Worm (Caenorhabditis elegans) whole organism, young adult: ENCODE measurements around the gene F58G11.4.

Experiments
- B0019.2 ChIP-seq: fragments of 200-800 bp; sonication (Bioruptor generic); conservative IDR thresholded peaks from 2 replicates; pipeline ENCODE4 v1.3.6; 2022; ENCODE audit warnings: missing genetic modification reagents, missing genetic modification characterization, missing compliant biosample characterization
- B0035.1 ChIP-seq: sonication (generic microtip); optimal IDR thresholded peaks from 2 replicates; lab custom pipeline; 2016; ENCODE audit warnings: missing genetic modification characterization, mild to moderate bottlenecking, missing compliant biosample characterization, missing genotype, missing genetic modification reagents
- C06A6.2 ChIP-seq: fragments of 200-800 bp; sonication (Bioruptor generic); conservative IDR thresholded peaks from 2 replicates; pipeline ENCODE4 v1.3.6; 2022; ENCODE audit warnings: missing genetic modification characterization, missing compliant biosample characterization
- D2030.7 ChIP-seq: fragments of 200-800 bp; sonication (Bioruptor generic); IDR thresholded peaks from 2 replicates; pipeline ENCODE4 v1.3.6; 2022; ENCODE audit warnings: missing genetic modification reagents, missing genetic modification characterization, missing compliant biosample characterization
- F23B12.7 ChIP-seq: sonication (generic microtip); optimal IDR thresholded peaks from 2 replicates; lab custom pipeline; 2017; ENCODE audit warnings: missing genetic modification characterization, mild to moderate bottlenecking, missing compliant biosample characterization, antibody characterized with exemption, moderate library complexity; ENCODE audit not compliant: insufficient read depth
- F33H1.4 ChIP-seq: fragments of 200-800 bp; sonication (Bioruptor generic); IDR thresholded peaks from 2 replicates; pipeline ENCODE4 v1.3.6; 2022; ENCODE audit warnings: missing genetic modification reagents, missing genetic modification characterization, missing compliant biosample characterization
- F49E8.2 ChIP-seq: sonication (generic microtip); optimal IDR thresholded peaks from 3 replicates; lab custom pipeline; 2017; ENCODE audit warnings: missing genetic modification characterization, mild to moderate bottlenecking, missing compliant biosample characterization, antibody characterized with exemption, moderate library complexity; ENCODE audit not compliant: insufficient read depth
- F57C9.4 ChIP-seq: sonication (generic microtip); optimal IDR thresholded peaks from 2 replicates; lab custom pipeline; 2017; ENCODE audit warnings: mild to moderate bottlenecking, missing genetic modification characterization, missing compliant biosample characterization
- K12H6.12 ChIP-seq: fragments of 200-800 bp; sonication (Bioruptor generic); optimal IDR thresholded peaks from 2 replicates; lab custom pipeline; 2018; ENCODE audit warnings: mild to moderate bottlenecking, missing genetic modification characterization, missing compliant biosample characterization
- Y79H2A.3 ChIP-seq: fragments of 200-800 bp; sonication (Bioruptor generic); conservative IDR thresholded peaks from 2 replicates; pipeline ENCODE4 v1.3.6; 2022; ENCODE audit warnings: missing genetic modification reagents, missing genetic modification characterization, missing compliant biosample characterization
- athp-1 ChIP-seq: sonication (generic microtip); optimal IDR thresholded peaks from 2 replicates; lab custom pipeline; 2017; ENCODE audit warnings: mild to moderate bottlenecking, missing genetic modification characterization, missing compliant biosample characterization
- attf-3 ChIP-seq: fragments of 200-800 bp; sonication (Bioruptor generic); conservative IDR thresholded peaks from 2 replicates; pipeline ENCODE4 v1.3.6; 2022; ENCODE audit warnings: missing genetic modification reagents, missing genetic modification characterization, missing compliant biosample characterization
- attf-6 ChIP-seq: fragments of 200-800 bp; sonication (Bioruptor generic); IDR thresholded peaks from 2 replicates; pipeline ENCODE4 v1.3.6; 2022; ENCODE audit warnings: missing genetic modification reagents, missing genetic modification characterization, missing compliant biosample characterization
- ccch-3 ChIP-seq: fragments of 200-800 bp; sonication (Bioruptor generic); optimal IDR thresholded peaks from 2 replicates; lab custom pipeline; 2018; ENCODE audit warnings: mild to moderate bottlenecking, missing genetic modification characterization, missing compliant biosample characterization
- cebp-2 ChIP-seq: fragments of 200-800 bp; sonication (Bioruptor generic); IDR thresholded peaks from 2 replicates; pipeline ENCODE4 v1.3.6; 2022; ENCODE audit warnings: missing genetic modification characterization, missing compliant biosample characterization
- ceh-40 ChIP-seq: fragments of 200-800 bp; sonication (Bioruptor generic); IDR thresholded peaks from 2 replicates; pipeline ENCODE4 v1.3.6; 2022; ENCODE audit warnings: missing genetic modification characterization, missing compliant biosample characterization
- chd-7 ChIP-seq: sonication (generic microtip); optimal IDR thresholded peaks from 2 replicates; lab custom pipeline; 2016; ENCODE audit warnings: mild to moderate bottlenecking, missing genetic modification characterization, moderate library complexity, missing compliant biosample characterization
- dpl-1 ChIP-seq: fragments of 150-350 bp; optimal IDR thresholded peaks from 2 replicates; lab custom pipeline; 2014; ENCODE audit warnings: missing biosample characterization, missing genetic modification reagents, missing genetic modification characterization
- efl-1 ChIP-seq: fragments of 150-350 bp; optimal IDR thresholded peaks from 2 replicates; lab custom pipeline; 2014; ENCODE audit warnings: missing biosample characterization, missing genetic modification reagents, missing genetic modification characterization
- hlh-26 ChIP-seq: fragments of 200-800 bp; sonication (Bioruptor generic); conservative IDR thresholded peaks from 2 replicates; pipeline ENCODE4 v1.3.6; 2022; ENCODE audit warnings: missing genetic modification reagents, missing genetic modification characterization, missing compliant biosample characterization
- hmg-1.2 ChIP-seq: fragments of 200-800 bp; sonication (Bioruptor generic); IDR thresholded peaks from 2 replicates; pipeline ENCODE4 v1.3.6; 2022; ENCODE audit warnings: missing genetic modification reagents, missing genetic modification characterization, missing compliant biosample characterization
- hmg-20 ChIP-seq: fragments of 200-800 bp; sonication (Bioruptor generic); IDR thresholded peaks from 2 replicates; pipeline ENCODE4 v1.3.6; 2022; ENCODE audit warnings: missing genetic modification reagents, missing genetic modification characterization, missing compliant biosample characterization
- lag-1 ChIP-seq: fragments of 200-800 bp; sonication (Bioruptor generic); IDR thresholded peaks from 2 replicates; pipeline ENCODE4 v1.3.6; 2022; ENCODE audit warnings: missing genetic modification reagents, missing genetic modification characterization, missing compliant biosample characterization
- lin-26 ChIP-seq: fragments of 200-800 bp; sonication (Bioruptor generic); IDR thresholded peaks from 2 replicates; pipeline ENCODE4 v1.3.6; 2022; ENCODE audit warnings: missing genetic modification reagents, missing genetic modification characterization, missing compliant biosample characterization
- lin-35 ChIP-seq, 3 experiments: fragments of 150-350 bp in 2 of 3; sonication (generic microtip) in 1 of 3; optimal IDR thresholded peaks; 2 replicates each; lab custom pipeline; 2014 to 2018; ENCODE audit warnings: missing biosample characterization in 3 of 3, missing genetic modification characterization in 3 of 3, missing genetic modification reagents in 3 of 3
- lsy-27 ChIP-seq: sonication (generic microtip); optimal IDR thresholded peaks from 2 replicates; lab custom pipeline; 2017; ENCODE audit warnings: missing genetic modification characterization, mild to moderate bottlenecking, missing compliant biosample characterization, antibody characterized with exemption, missing genotype, borderline replicate concordance; ENCODE audit not compliant: insufficient read depth
- mxl-1 ChIP-seq: sonication (generic microtip); optimal IDR thresholded peaks from 2 replicates; lab custom pipeline; 2016; ENCODE audit warnings: missing genetic modification characterization, missing compliant biosample characterization
- nhr-80 ChIP-seq: sonication (generic microtip); optimal IDR thresholded peaks from 2 replicates; lab custom pipeline; 2016; ENCODE audit warnings: missing genetic modification characterization, missing compliant biosample characterization
- repo-1 ChIP-seq: sonication (generic microtip); optimal IDR thresholded peaks from 2 replicates; lab custom pipeline; 2017; ENCODE audit warnings: mild to moderate bottlenecking, missing genetic modification characterization, missing compliant biosample characterization
- rpc-1 ChIP-seq, 2 experiments: fragments of 150-350 bp in 1 of 2; sonication (generic microtip) in 1 of 2; optimal IDR thresholded peaks; 2 replicates each; lab custom pipeline; 2014 to 2018; ENCODE audit warnings: missing biosample characterization in 1 of 2, missing genetic modification characterization in 1 of 2, missing genetic modification reagents in 1 of 2, missing genotype in 1 of 2
- sea-2 ChIP-seq: fragments of 200-800 bp; sonication (Bioruptor generic); IDR thresholded peaks from 2 replicates; pipeline ENCODE4 v1.3.6; 2022; ENCODE audit warnings: missing genetic modification characterization, missing compliant biosample characterization
- snpc-4 ChIP-seq, 5 experiments: fragments of 150-350 bp in 1 of 5; sonication (generic microtip) in 4 of 5; optimal IDR thresholded peaks; 2 replicates each; lab custom pipeline; 2014 to 2018; ENCODE audit warnings: missing genetic modification characterization in 5 of 5, missing biosample characterization in 3 of 5, antibody characterized with exemption in 2 of 5, mild to moderate bottlenecking in 2 of 5, missing compliant biosample characterization in 2 of 5, missing genotype in 2 of 5, moderate library complexity in 2 of 5, missing genetic modification reagents in 1 of 5
- somi-1 ChIP-seq: fragments of 200-800 bp; sonication (Bioruptor generic); optimal IDR thresholded peaks from 2 replicates; lab custom pipeline; 2018; ENCODE audit warnings: mild to moderate bottlenecking, missing genetic modification characterization, missing compliant biosample characterization
- tbx-9 ChIP-seq: sonication (generic microtip); optimal IDR thresholded peaks from 2 replicates; lab custom pipeline; 2016; ENCODE audit warnings: borderline replicate concordance, missing genetic modification characterization, inconsistent platforms, missing compliant biosample characterization
- ztf-22 ChIP-seq: fragments of 200-800 bp; sonication (Bioruptor generic); optimal IDR thresholded peaks from 2 replicates; lab custom pipeline; 2018; ENCODE audit warnings: mild to moderate bottlenecking, missing genetic modification characterization, moderate library complexity, missing compliant biosample characterization
- ztf-6 ChIP-seq: fragments of 200-800 bp; sonication (Bioruptor generic); IDR thresholded peaks from 2 replicates; pipeline ENCODE4 v1.3.6; 2022; ENCODE audit warnings: missing genetic modification reagents, missing genetic modification characterization, missing compliant biosample characterization

The F58G11.4 gene

ce11 chrV:13649730-13650349 is 22.5 kb upstream of the F58G11.4 start, which contains the start of gene H37A05.4 (continued):
- TF ChIP-seq F33H1.4 (GFP tag; lab: Robert Waterston, UW) (0 out of 2 replicates have a peak, but pooled peaks have one; percentile 11), lsy-27 (tag; lab: Kevin White, UChicago) (no peak), cebp-2 (GFP tag; lab: Robert Waterston, UW) (no peak), hlh-26 (GFP tag; lab: Robert Waterston, UW) (no peak), efl-1 (GFP tag; lab: Kevin White, UChicago) (no peak), ccch-3 (GFP tag; lab: Kevin White, UChicago) (no peak), B0019.2 (GFP tag; lab: Robert Waterston, UW) (no peak), D2030.7 (peak; percentile 32; the same call in 1 of the 2 replicates), attf-6 (GFP tag; lab: Robert Waterston, UW) (0 out of 2 replicates have a peak, but pooled peaks have one; percentile 43), tbx-9 (no peak), snpc-4 (GFP tag; optimal IDR thresholded peaks at IDR 0.05; lab: Kevin White, UChicago) (no peak), snpc-4 (tag; optimal IDR thresholded peaks at IDR 0.05; lab: Kevin White, UChicago) (peak in 2 of 4 experiments; percentile 38 to 44), mxl-1 (tag; lab: Kevin White, UChicago) (no peak), Y79H2A.3 (GFP tag; lab: Robert Waterston, UW) (0 out of 2 replicates have a peak, but pooled peaks have one; percentile 14), ztf-22 (GFP tag; lab: Kevin White, UChicago) (peak; percentile 10), K12H6.12 (peak; percentile 41), F49E8.2 (tag; lab: Kevin White, UChicago) (no peak), attf-3 (GFP tag; lab: Robert Waterston, UW) (no peak), F57C9.4 (tag; lab: Kevin White, UChicago) (peak; percentile 91), ztf-6 (GFP tag; lab: Robert Waterston, UW) (no peak), hmg-20 (GFP tag; lab: Robert Waterston, UW) (peak; percentile 25), F23B12.7 (tag; lab: Kevin White, UChicago) (no peak), repo-1 (tag; lab: Kevin White, UChicago) (peak; percentile 85), nhr-80 (tag; lab: Kevin White, UChicago) (peak; percentile 63), lin-35 (GFP tag; optimal IDR thresholded peaks at IDR 0.05; lab: Kevin White, UChicago) (peak in 1 of 3 experiments; percentile 17), chd-7 (tag; lab: Kevin White, UChicago) (peak; percentile 55), lag-1 (no peak), somi-1 (no peak), C06A6.2 (GFP tag; lab: Robert Waterston, UW) (peak; percentile 57), sea-2 (peak; percentile 15; the same call in 1 of the 2 replicates), dpl-1 (no peak)
- TF ChIP-seq, all 124 proteins: peak for 61

- TF ChIP-seq Y79H2A.3 (GFP tag; lab: Robert Waterston, UW) (no peak), ceh-40 (no peak), C06A6.2 (GFP tag; lab: Robert Waterston, UW) (0 out of 2 replicates have a peak, but pooled peaks have one; percentile 32), repo-1 (tag; lab: Kevin White, UChicago) (peak; percentile 23), hlh-26 (GFP tag; lab: Robert Waterston, UW) (no peak), B0035.1 (tag; lab: Kevin White, UChicago) (no peak), athp-1 (tag; lab: Kevin White, UChicago) (no peak), F23B12.7 (tag; lab: Kevin White, UChicago) (no peak), lin-26 (GFP tag; lab: Robert Waterston, UW) (no peak), hmg-1.2 (GFP tag; lab: Robert Waterston, UW) (no peak), rpc-1 (optimal IDR thresholded peaks at IDR 0.05; lab: Kevin White, UChicago) (no peak), rpc-1 (tag; optimal IDR thresholded peaks at IDR 0.05; lab: Kevin White, UChicago) (no peak)
Measured at ce11 chrV:13650800-13651199, 21.6 kb upstream of the F58G11.4 start.
